Worm (Caenorhabditis elegans) whole organism, young adult: Measurements from ENCODE around the gene nphp-4.

Experiments used
- B0336.3 ChIP-seq: fragments of 200-800 bp; sonication (Bioruptor generic); IDR thresholded peaks from 2 replicates; pipeline ENCODE4 v1.3.6; 2022; ENCODE audit warnings: missing genetic modification characterization, missing compliant biosample characterization
- C17E4.6 ChIP-seq: fragments of 200-800 bp; sonication (Bioruptor generic); IDR thresholded peaks from 2 replicates; pipeline ENCODE4 v1.3.6; 2022; ENCODE audit warnings: missing genetic modification reagents, missing genetic modification characterization, missing compliant biosample characterization
- D2030.7 ChIP-seq: fragments of 200-800 bp; sonication (Bioruptor generic); IDR thresholded peaks from 2 replicates; pipeline ENCODE4 v1.3.6; 2022; ENCODE audit warnings: missing genetic modification reagents, missing genetic modification characterization, missing compliant biosample characterization
- F10E7.11 ChIP-seq: sonication (generic microtip); optimal IDR thresholded peaks from 2 replicates; lab custom pipeline; 2017; ENCODE audit warnings: mild to moderate bottlenecking, missing genetic modification characterization, moderate library complexity, missing compliant biosample characterization
- F39B2.1 ChIP-seq: fragments of 200-800 bp; sonication (Bioruptor generic); IDR thresholded peaks from 2 replicates; pipeline ENCODE4 v1.3.6; 2022; ENCODE audit warnings: missing genetic modification reagents, missing genetic modification characterization, missing compliant biosample characterization
- F55B11.4 ChIP-seq: sonication (generic microtip); optimal IDR thresholded peaks from 2 replicates; lab custom pipeline; 2016; ENCODE audit warnings: missing compliant biosample characterization, missing genetic modification characterization, borderline replicate concordance; ENCODE audit not compliant: insufficient read depth
- F57A8.1 ChIP-seq: fragments of 200-800 bp; sonication (Bioruptor generic); optimal IDR thresholded peaks from 2 replicates; lab custom pipeline; 2018; ENCODE audit warnings: mild to moderate bottlenecking, missing genetic modification characterization, moderate library complexity, missing compliant biosample characterization
- K11D2.4 ChIP-seq: fragments of 200-800 bp; sonication (Bioruptor generic); IDR thresholded peaks from 2 replicates; pipeline ENCODE4 v1.3.6; 2022; ENCODE audit warnings: missing genetic modification reagents, missing genetic modification characterization, missing compliant biosample characterization
- K12H6.12 ChIP-seq: fragments of 200-800 bp; sonication (Bioruptor generic); optimal IDR thresholded peaks from 2 replicates; lab custom pipeline; 2018; ENCODE audit warnings: mild to moderate bottlenecking, missing genetic modification characterization, missing compliant biosample characterization
- Y53F4B.3 ChIP-seq: fragments of 200-800 bp; sonication (Bioruptor generic); IDR thresholded peaks from 2 replicates; pipeline ENCODE4 v1.3.6; 2022; ENCODE audit warnings: missing genetic modification reagents, missing genetic modification characterization, missing compliant biosample characterization
- Y53G8AR.9 ChIP-seq: fragments of 200-800 bp; sonication (Bioruptor generic); conservative IDR thresholded peaks from 2 replicates; pipeline ENCODE4 v1.3.6; 2022; ENCODE audit warnings: missing genetic modification reagents, missing genetic modification characterization, missing compliant biosample characterization
- Y56A3A.18 ChIP-seq: fragments of 200-800 bp; sonication (Bioruptor generic); IDR thresholded peaks from 2 replicates; pipeline ENCODE4 v1.3.6; 2022; ENCODE audit warnings: missing genetic modification reagents, missing genetic modification characterization, missing compliant biosample characterization
- Y79H2A.3 ChIP-seq: fragments of 200-800 bp; sonication (Bioruptor generic); conservative IDR thresholded peaks from 2 replicates; pipeline ENCODE4 v1.3.6; 2022; ENCODE audit warnings: missing genetic modification reagents, missing genetic modification characterization, missing compliant biosample characterization
- Y95B8A.8 ChIP-seq: fragments of 200-800 bp; sonication (Bioruptor generic); IDR thresholded peaks from 2 replicates; pipeline ENCODE4 v1.3.6; 2022; ENCODE audit warnings: missing genetic modification reagents, missing genetic modification characterization, missing compliant biosample characterization
- ZK185.1 ChIP-seq: sonication (generic microtip); optimal IDR thresholded peaks from 2 replicates; lab custom pipeline; 2016; ENCODE audit warnings: mild to moderate bottlenecking, missing genetic modification characterization, missing compliant biosample characterization; ENCODE audit not compliant: poor library complexity, severe bottlenecking
- atf-7 ChIP-seq: sonication (generic microtip); optimal IDR thresholded peaks from 2 replicates; lab custom pipeline; 2017; ENCODE audit warnings: mild to moderate bottlenecking, missing genetic modification characterization, missing compliant biosample characterization
- athp-1 ChIP-seq: sonication (generic microtip); optimal IDR thresholded peaks from 2 replicates; lab custom pipeline; 2017; ENCODE audit warnings: mild to moderate bottlenecking, missing genetic modification characterization, missing compliant biosample characterization
- attf-5 ChIP-seq: fragments of 200-800 bp; sonication (Bioruptor generic); optimal IDR thresholded peaks from 2 replicates; lab custom pipeline; 2018; ENCODE audit warnings: mild to moderate bottlenecking, missing genetic modification characterization, missing compliant biosample characterization
- ceh-100 ChIP-seq: fragments of 200-800 bp; sonication (Bioruptor generic); IDR thresholded peaks from 2 replicates; pipeline ENCODE4 v1.3.6; 2022; ENCODE audit warnings: missing genetic modification reagents, missing genetic modification characterization, missing compliant biosample characterization
- ceh-27 ChIP-seq: fragments of 200-800 bp; sonication (Bioruptor generic); optimal IDR thresholded peaks from 2 replicates; lab custom pipeline; 2018; ENCODE audit warnings: mild to moderate bottlenecking, missing genetic modification characterization, moderate library complexity, missing compliant biosample characterization
- die-1 ChIP-seq: sonication (generic microtip); optimal IDR thresholded peaks from 2 replicates; lab custom pipeline; 2016; ENCODE audit warnings: missing genotype, mild to moderate bottlenecking, missing genetic modification characterization, missing compliant biosample characterization
- egl-18 ChIP-seq: fragments of 200-800 bp; sonication (Bioruptor generic); IDR thresholded peaks from 2 replicates; pipeline ENCODE4 v1.3.6; 2022; ENCODE audit warnings: missing genetic modification reagents, missing genetic modification characterization, missing compliant biosample characterization
- egrh-3 ChIP-seq: fragments of 200-800 bp; sonication (Bioruptor generic); IDR thresholded peaks from 2 replicates; pipeline ENCODE4 v1.3.6; 2022; ENCODE audit warnings: missing genetic modification reagents, missing genetic modification characterization, missing compliant biosample characterization
- ekl-4 ChIP-seq: fragments of 200-800 bp; sonication (Bioruptor generic); IDR thresholded peaks from 2 replicates; pipeline ENCODE4 v1.3.6; 2022; ENCODE audit warnings: missing genetic modification reagents, missing genetic modification characterization, missing compliant biosample characterization
- fkh-3 ChIP-seq: sonication (generic microtip); optimal IDR thresholded peaks from 2 replicates; lab custom pipeline; 2016; ENCODE audit warnings: mild to moderate bottlenecking, missing genetic modification characterization, missing compliant biosample characterization
- hlh-12 ChIP-seq: sonication (generic microtip); optimal IDR thresholded peaks from 2 replicates; lab custom pipeline; 2016; ENCODE audit warnings: missing genetic modification characterization, missing compliant biosample characterization
- hlh-26 ChIP-seq: fragments of 200-800 bp; sonication (Bioruptor generic); conservative IDR thresholded peaks from 2 replicates; pipeline ENCODE4 v1.3.6; 2022; ENCODE audit warnings: missing genetic modification reagents, missing genetic modification characterization, missing compliant biosample characterization
- hmg-1.2 ChIP-seq: fragments of 200-800 bp; sonication (Bioruptor generic); IDR thresholded peaks from 2 replicates; pipeline ENCODE4 v1.3.6; 2022; ENCODE audit warnings: missing genetic modification reagents, missing genetic modification characterization, missing compliant biosample characterization
- lag-1 ChIP-seq: fragments of 200-800 bp; sonication (Bioruptor generic); IDR thresholded peaks from 2 replicates; pipeline ENCODE4 v1.3.6; 2022; ENCODE audit warnings: missing genetic modification reagents, missing genetic modification characterization, missing compliant biosample characterization
- lir-1 ChIP-seq: fragments of 200-800 bp; sonication (Bioruptor generic); conservative IDR thresholded peaks from 2 replicates; pipeline ENCODE4 v1.3.6; 2022; ENCODE audit warnings: missing genetic modification reagents, missing genetic modification characterization, missing compliant biosample characterization
- lsl-1 ChIP-seq: fragments of 200-800 bp; sonication (Bioruptor generic); optimal IDR thresholded peaks from 2 replicates; lab custom pipeline; 2018; ENCODE audit warnings: mild to moderate bottlenecking, missing genetic modification characterization, moderate library complexity, missing compliant biosample characterization
- madf-6 ChIP-seq: fragments of 200-800 bp; sonication (Bioruptor generic); IDR thresholded peaks from 2 replicates; pipeline ENCODE4 v1.3.6; 2022; ENCODE audit warnings: missing genetic modification reagents, missing genetic modification characterization, missing compliant biosample characterization
- nfya-2 ChIP-seq: fragments of 200-800 bp; sonication (Bioruptor generic); IDR thresholded peaks from 2 replicates; pipeline ENCODE4 v1.3.6; 2022; ENCODE audit warnings: missing genetic modification reagents, missing genetic modification characterization, missing compliant biosample characterization
- nhr-90 ChIP-seq: sonication (generic microtip); optimal IDR thresholded peaks from 2 replicates; lab custom pipeline; 2016; ENCODE audit warnings: missing genotype, mild to moderate bottlenecking, missing genetic modification characterization, missing compliant biosample characterization
- pbrm-1 ChIP-seq: fragments of 200-800 bp; sonication (Bioruptor generic); IDR thresholded peaks from 2 replicates; pipeline ENCODE4 v1.3.6; 2022; ENCODE audit warnings: missing genetic modification reagents, missing genetic modification characterization, missing compliant biosample characterization
- sdz-38 ChIP-seq: sonication (generic microtip); optimal IDR thresholded peaks from 2 replicates; lab custom pipeline; 2016; ENCODE audit warnings: missing genotype, missing genetic modification characterization, missing compliant biosample characterization
- snpc-3.4 ChIP-seq: sonication (generic microtip); optimal IDR thresholded peaks from 2 replicates; lab custom pipeline; 2017; ENCODE audit warnings: missing genetic modification characterization, mild to moderate bottlenecking, missing compliant biosample characterization, antibody characterized with exemption, moderate library complexity, missing genotype, missing genetic modification reagents
- sptf-2 ChIP-seq: fragments of 200-800 bp; sonication (Bioruptor generic); optimal IDR thresholded peaks from 2 replicates; lab custom pipeline; 2018; ENCODE audit warnings: mild to moderate bottlenecking, missing genetic modification characterization, missing compliant biosample characterization
- tlf-1 ChIP-seq: fragments of 200-800 bp; sonication (Bioruptor generic); optimal IDR thresholded peaks from 2 replicates; lab custom pipeline; 2018; ENCODE audit warnings: mild to moderate bottlenecking, missing genetic modification characterization, missing compliant biosample characterization
- zfh-2 ChIP-seq: fragments of 200-800 bp; sonication (Bioruptor generic); conservative IDR thresholded peaks from 2 replicates; pipeline ENCODE4 v1.3.6; 2022; ENCODE audit warnings: missing genetic modification reagents, missing genetic modification characterization, missing compliant biosample characterization
- zim-3 ChIP-seq: sonication (generic microtip); optimal IDR thresholded peaks from 2 replicates; lab custom pipeline; 2017; ENCODE audit warnings: mild to moderate bottlenecking, missing genetic modification characterization, moderate library complexity, missing compliant biosample characterization
- ztf-25 ChIP-seq: fragments of 200-800 bp; sonication (Bioruptor generic); IDR thresholded peaks from 2 replicates; pipeline ENCODE4 v1.3.6; 2022; ENCODE audit warnings: missing genetic modification reagents, missing genetic modification characterization, missing compliant biosample characterization
- ztf-26 ChIP-seq: sonication (generic microtip); optimal IDR thresholded peaks from 2 replicates; lab custom pipeline; 2017; ENCODE audit warnings: missing genetic modification characterization, missing compliant biosample characterization
- ztf-28 ChIP-seq: fragments of 200-800 bp; sonication (Bioruptor generic); IDR thresholded peaks from 2 replicates; pipeline ENCODE4 v1.3.6; 2022; ENCODE audit warnings: missing genetic modification reagents, missing genetic modification characterization, missing compliant biosample characterization
- ztf-6 ChIP-seq: fragments of 200-800 bp; sonication (Bioruptor generic); IDR thresholded peaks from 2 replicates; pipeline ENCODE4 v1.3.6; 2022; ENCODE audit warnings: missing genetic modification reagents, missing genetic modification characterization, missing compliant biosample characterization

The nphp-4 gene

ce11 chrV:11787258-11787657, 56.3 kb downstream of the nphp-4 start, which contains the start of gene F55A11.7:
Gene F55A11.7, minus strand, starts transcription at chrV:11787443.
- TF ChIP-seq zfh-2 (no peak), snpc-3.4 (tag; lab: Kevin White, UChicago) (no peak), ceh-100 (GFP tag; lab: Robert Waterston, UW) (no peak), Y56A3A.18 (GFP tag; lab: Robert Waterston, UW) (no peak), hlh-12 (no peak), sptf-2 (GFP tag; lab: Kevin White, UChicago) (no peak), zim-3 (tag; lab: Kevin White, UChicago) (no peak), ztf-25 (GFP tag; lab: Robert Waterston, UW) (no peak), K11D2.4 (GFP tag; lab: Robert Waterston, UW) (no peak), F10E7.11 (no peak), ztf-28 (GFP tag; lab: Robert Waterston, UW) (no peak), sdz-38 (tag; lab: Kevin White, UChicago) (no peak), ZK185.1 (tag; lab: Kevin White, UChicago) (no peak), ceh-27 (GFP tag; lab: Kevin White, UChicago) (no peak), F55B11.4 (tag; lab: Kevin White, UChicago) (no peak), madf-6 (GFP tag; lab: Robert Waterston, UW) (no peak)
- TF ChIP-seq, all 124 proteins: peak for 0

- peak; percentile 61 for TF ChIP-seq lir-1
- peak; percentile 89 for TF ChIP-seq ekl-4 (GFP tag; lab: Robert Waterston, UW)
- TF ChIP-seq zfh-2: no peak
- peak; percentile 78 for TF ChIP-seq snpc-3.4 (tag; lab: Kevin White, UChicago)
- TF ChIP-seq K12H6.12 (tag; lab: Kevin White, UChicago): peak; percentile 79
- no peak for TF ChIP-seq F39B2.1 (GFP tag; lab: Robert Waterston, UW)
- no peak for TF ChIP-seq hlh-26
- no peak for TF ChIP-seq lag-1
- peak; percentile 89 for TF ChIP-seq Y56A3A.18 (GFP tag; lab: Robert Waterston, UW)
- TF ChIP-seq fkh-3: peak; percentile 94
- TF ChIP-seq Y53G8AR.9: peak; percentile 76
- TF ChIP-seq Y95B8A.8 (GFP tag; lab: Robert Waterston, UW): peak; percentile 85; the same call in 1 of the 2 replicates
- peak; percentile 47; the same call in 1 of the 2 replicates for TF ChIP-seq Y79H2A.3
- TF ChIP-seq hmg-1.2 (GFP tag; lab: Robert Waterston, UW): peak; percentile 83
- peak; percentile 72 for TF ChIP-seq lsl-1
- peak; percentile 87 for TF ChIP-seq ztf-25 (GFP tag; lab: Robert Waterston, UW)
- TF ChIP-seq sdz-38 (tag; lab: Kevin White, UChicago): no peak
- peak; percentile 89 for TF ChIP-seq Y53F4B.3 (GFP tag; lab: Robert Waterston, UW)
- TF ChIP-seq B0336.3 (GFP tag; lab: Robert Waterston, UW): peak; percentile 84
- TF ChIP-seq nhr-90: peak; percentile 96
- peak; percentile 85; the same call in 1 of the 2 replicates for TF ChIP-seq egl-18
- 0 out of 2 replicates have a peak, but pooled peaks have one; percentile 34 for TF ChIP-seq nfya-2
- peak; percentile 83 for TF ChIP-seq D2030.7 (GFP tag; lab: Robert Waterston, UW)
- peak; percentile 81 for TF ChIP-seq hlh-12
- TF ChIP-seq ztf-26 (tag; lab: Kevin White, UChicago): peak; percentile 92
- TF ChIP-seq pbrm-1 (GFP tag; lab: Robert Waterston, UW): peak; percentile 88
- TF ChIP-seq attf-5: peak; percentile 90
- TF ChIP-seq egrh-3 (GFP tag; lab: Robert Waterston, UW): peak; percentile 52
- TF ChIP-seq tlf-1 (GFP tag; lab: Kevin White, UChicago): peak; percentile 49
- peak; percentile 96 for TF ChIP-seq die-1
- peak; percentile 77 for TF ChIP-seq atf-7
- peak; percentile 94 for TF ChIP-seq athp-1 (tag; lab: Kevin White, UChicago)
- TF ChIP-seq madf-6 (GFP tag; lab: Robert Waterston, UW): peak; percentile 82
- TF ChIP-seq F57A8.1 (GFP tag; lab: Kevin White, UChicago): peak; percentile 74
- peak; percentile 84; the same call in 1 of the 2 replicates for TF ChIP-seq ztf-6 (GFP tag; lab: Robert Waterston, UW)
- no peak for TF ChIP-seq C17E4.6
Measured at ce11 chrV:11782809-11783440, 60.6 kb downstream of the nphp-4 start, which contains the start of gene F55A11.11. Gene F55A11.11, plus strand, starts transcription at chrV:11783149.
